Fruit fly (Drosophila melanogaster) whole organism, embryonic: ENCODE measurements around the gene IKKbeta.
A peak's percentile ranks its signal among the peaks of the same experiment; 100 is the strongest.

Experiments
- Atf-2 ChIP-seq: fragments of 200-800 bp; sonication (Bioruptor generic); optimal IDR thresholded peaks from 2 replicates; lab custom pipeline; 2016; ENCODE audit warnings: missing biosample characterization, missing genetic modification characterization
- Bgb ChIP-seq: fragments of 200-800 bp; sonication (Bioruptor generic); IDR thresholded peaks from 2 replicates; pipeline ENCODE4 v1.3.6; 2022; ENCODE audit warnings: missing biosample characterization, missing genetic modification characterization; ENCODE audit not compliant: partially characterized antibody
- CG1024 ChIP-seq: fragments of 200-800 bp; sonication (Bioruptor generic); IDR thresholded peaks from 2 replicates; pipeline ENCODE4 v1.3.6; 2022; ENCODE audit warnings: missing biosample characterization, missing genetic modification characterization
- CG12659 ChIP-seq: fragments of 200-800 bp; sonication (Bioruptor generic); optimal IDR thresholded peaks from 3 replicates; lab custom pipeline; 2017; ENCODE audit warnings: mild to moderate bottlenecking, missing biosample characterization, missing genetic modification reagents, missing genetic modification characterization
- CG13123 ChIP-seq: fragments of 200-800 bp; sonication (Bioruptor generic); optimal IDR thresholded peaks from 2 replicates; lab custom pipeline; 2016; ENCODE audit warnings: missing biosample characterization, missing genetic modification characterization
- CG1602 ChIP-seq: fragments of 200-800 bp; sonication (Bioruptor generic); optimal IDR thresholded peaks from 3 replicates; lab custom pipeline; 2016; ENCODE audit warnings: missing biosample characterization, missing genetic modification characterization
- CG16813 ChIP-seq: fragments of 200-800 bp; sonication (Bioruptor generic); IDR thresholded peaks from 3 replicates; pipeline ENCODE4 v1.3.6; 2022; ENCODE audit warnings: missing biosample characterization, missing genetic modification characterization; ENCODE audit not compliant: partially characterized antibody
- CG17328 ChIP-seq: fragments of 200-800 bp; sonication (Bioruptor generic); IDR thresholded peaks from 2 replicates; pipeline ENCODE4 v1.3.6; 2022; ENCODE audit warnings: missing biosample characterization, missing genetic modification characterization
- CG17912 ChIP-seq: fragments of 200-800 bp; sonication (Bioruptor generic); optimal IDR thresholded peaks from 2 replicates; lab custom pipeline; 2018; ENCODE audit warnings: missing biosample characterization, mild to moderate bottlenecking, missing genetic modification characterization
- CG2116 ChIP-seq: fragments of 200-800 bp; sonication (Bioruptor generic); optimal IDR thresholded peaks from 3 replicates; lab custom pipeline; 2018; ENCODE audit warnings: missing biosample characterization, mild to moderate bottlenecking, missing genetic modification characterization
- CG2199 ChIP-seq: fragments of 200-800 bp; sonication (Bioruptor generic); IDR thresholded peaks from 3 replicates; pipeline ENCODE4 v1.3.6; 2022; ENCODE audit warnings: missing biosample characterization, missing genetic modification characterization
- CG34224 ChIP-seq: fragments of 200-800 bp; sonication (Bioruptor generic); IDR thresholded peaks from 3 replicates; pipeline ENCODE4 v1.3.6; 2022; ENCODE audit warnings: missing biosample characterization, missing genetic modification characterization; ENCODE audit not compliant: partially characterized antibody
- CG7271 ChIP-seq: fragments of 200-800 bp; sonication (Bioruptor generic); optimal IDR thresholded peaks from 2 replicates; lab custom pipeline; 2018; ENCODE audit warnings: missing biosample characterization, mild to moderate bottlenecking, missing genetic modification characterization, moderate library complexity
- CG8359 ChIP-seq: fragments of 200-800 bp; sonication (Bioruptor generic); optimal IDR thresholded peaks from 2 replicates; lab custom pipeline; 2017; ENCODE audit warnings: missing biosample characterization, mild to moderate bottlenecking, missing genetic modification characterization, borderline replicate concordance
- CG9609 ChIP-seq: fragments of 200-800 bp; sonication (Bioruptor generic); optimal IDR thresholded peaks from 3 replicates; lab custom pipeline; 2016; ENCODE audit warnings: missing biosample characterization, missing genetic modification characterization
- Camta ChIP-seq: fragments of 200-800 bp; sonication (Bioruptor generic); optimal IDR thresholded peaks from 2 replicates; lab custom pipeline; 2016; ENCODE audit warnings: missing biosample characterization, missing genetic modification characterization
- Dp ChIP-seq: fragments of 200-800 bp; sonication (Bioruptor generic); optimal IDR thresholded peaks from 2 replicates; lab custom pipeline; 2018; ENCODE audit warnings: missing biosample characterization, mild to moderate bottlenecking, missing genetic modification characterization, moderate library complexity
- Ets97D ChIP-seq: fragments of 200-800 bp; sonication (Bioruptor generic); optimal IDR thresholded peaks from 3 replicates; lab custom pipeline; 2016; ENCODE audit warnings: missing biosample characterization, missing genetic modification characterization
- H15 ChIP-seq: fragments of 200-800 bp; sonication (Bioruptor generic); IDR thresholded peaks from 3 replicates; pipeline ENCODE4 v1.3.6; 2022; ENCODE audit warnings: missing biosample characterization, missing genetic modification characterization
- HLH4C ChIP-seq: fragments of 200-800 bp; sonication (Bioruptor generic); IDR thresholded peaks from 3 replicates; pipeline ENCODE4 v1.3.6; 2022; ENCODE audit warnings: missing biosample characterization, missing genetic modification characterization; ENCODE audit not compliant: partially characterized antibody
- Nf-YB ChIP-seq: fragments of 200-800 bp; sonication (Bioruptor generic); optimal IDR thresholded peaks from 3 replicates; lab custom pipeline; 2019; ENCODE audit warnings: missing biosample characterization, mild to moderate bottlenecking, missing genetic modification characterization, moderate library complexity
- Optix ChIP-seq: fragments of 200-800 bp; sonication (Bioruptor generic); IDR thresholded peaks from 3 replicates; pipeline ENCODE4 v1.3.6; 2022; ENCODE audit warnings: missing biosample characterization, missing genetic modification characterization
- Six4 ChIP-seq: fragments of 200-800 bp; sonication (Bioruptor generic); optimal IDR thresholded peaks from 2 replicates; lab custom pipeline; 2016; ENCODE audit warnings: missing biosample characterization, missing genetic modification characterization
- Xbp1 ChIP-seq: fragments of 200-800 bp; sonication (Bioruptor generic); optimal IDR thresholded peaks from 3 replicates; lab custom pipeline; 2016; ENCODE audit warnings: missing biosample characterization, mild to moderate bottlenecking, missing genetic modification characterization
- br ChIP-seq: fragments of >200 bp; optimal IDR thresholded peaks from 2 replicates; lab custom pipeline; 2017
- cato ChIP-seq: fragments of 200-800 bp; sonication (Bioruptor generic); optimal IDR thresholded peaks from 2 replicates; lab custom pipeline; 2016; ENCODE audit warnings: missing biosample characterization, missing genetic modification characterization, borderline replicate concordance
- dan ChIP-seq: fragments of 200-800 bp; sonication (Bioruptor generic); IDR thresholded peaks from 2 replicates; pipeline ENCODE4 v1.3.6; 2022; ENCODE audit warnings: missing biosample characterization, missing genetic modification characterization
- exex ChIP-seq: fragments of 200-800 bp; sonication (Bioruptor generic); optimal IDR thresholded peaks from 4 replicates; lab custom pipeline; 2018; ENCODE audit warnings: missing biosample characterization, mild to moderate bottlenecking, missing genetic modification characterization, moderate library complexity
- fd102C ChIP-seq: fragments of 200-800 bp; sonication (Bioruptor generic); optimal IDR thresholded peaks from 2 replicates; lab custom pipeline; 2018; ENCODE audit warnings: missing biosample characterization, mild to moderate bottlenecking, missing genetic modification characterization, moderate library complexity
- fd64A ChIP-seq: fragments of 200-800 bp; sonication (Bioruptor generic); optimal IDR thresholded peaks from 3 replicates; lab custom pipeline; 2018; ENCODE audit warnings: missing biosample characterization, mild to moderate bottlenecking, missing genetic modification characterization
- fu2 ChIP-seq: fragments of 200-800 bp; sonication (Bioruptor generic); optimal IDR thresholded peaks from 2 replicates; lab custom pipeline; 2016; ENCODE audit warnings: missing biosample characterization, missing genetic modification characterization
- gem ChIP-seq: fragments of 200-800 bp; sonication (Bioruptor generic); optimal IDR thresholded peaks from 2 replicates; lab custom pipeline; 2019; ENCODE audit warnings: missing biosample characterization, mild to moderate bottlenecking, missing genetic modification characterization, moderate library complexity
- ham ChIP-seq: fragments of 200-800 bp; sonication (Bioruptor generic); IDR thresholded peaks from 2 replicates; pipeline ENCODE4 v1.3.6; 2022; ENCODE audit warnings: missing biosample characterization, missing genetic modification characterization
- klu ChIP-seq: fragments of 200-800 bp; sonication (Bioruptor generic); IDR thresholded peaks from 2 replicates; pipeline ENCODE4 v1.3.6; 2022; ENCODE audit warnings: missing biosample characterization, missing genetic modification characterization
- lmd ChIP-seq: fragments of 200-800 bp; sonication (Bioruptor generic); IDR thresholded peaks from 2 replicates; pipeline ENCODE4 v1.3.6; 2022; ENCODE audit warnings: missing biosample characterization, missing genetic modification characterization
- mam ChIP-seq: fragments of 200-800 bp; sonication (Bioruptor generic); optimal IDR thresholded peaks from 3 replicates; lab custom pipeline; 2016; ENCODE audit warnings: missing biosample characterization, missing genetic modification characterization
- p53 ChIP-seq: fragments of 200-800 bp; sonication (Bioruptor generic); optimal IDR thresholded peaks from 2 replicates; lab custom pipeline; 2016; ENCODE audit warnings: missing biosample characterization, missing genetic modification characterization
- phol ChIP-seq: fragments of 200-800 bp; sonication (Bioruptor generic); optimal IDR thresholded peaks from 3 replicates; lab custom pipeline; 2018; ENCODE audit warnings: missing biosample characterization, mild to moderate bottlenecking, missing genetic modification characterization, moderate library complexity
- schlank ChIP-seq: fragments of 200-800 bp; sonication (Bioruptor generic); optimal IDR thresholded peaks from 2 replicates; lab custom pipeline; 2018; ENCODE audit warnings: missing biosample characterization, mild to moderate bottlenecking, missing genetic modification characterization
- sd ChIP-seq: fragments of 200-800 bp; sonication (Bioruptor generic); optimal IDR thresholded peaks from 3 replicates; lab custom pipeline; 2018; ENCODE audit warnings: missing biosample characterization, mild to moderate bottlenecking, missing genetic modification characterization, moderate library complexity
- sens-2 ChIP-seq: fragments of 200-800 bp; sonication (Bioruptor generic); IDR thresholded peaks from 2 replicates; pipeline ENCODE4 v1.3.6; 2022; ENCODE audit warnings: missing biosample characterization, missing genetic modification characterization
- sr ChIP-seq: fragments of 200-800 bp; sonication (Bioruptor generic); IDR thresholded peaks from 3 replicates; pipeline ENCODE4 v1.3.6; 2022; ENCODE audit warnings: missing biosample characterization, missing genetic modification characterization
- toy ChIP-seq: fragments of 200-800 bp; sonication (Bioruptor generic); IDR thresholded peaks from 2 replicates; pipeline ENCODE4 v1.3.6; 2022; ENCODE audit warnings: missing biosample characterization, missing genetic modification characterization
- ttk ChIP-seq: fragments of 200-800 bp; sonication (Bioruptor generic); IDR thresholded peaks from 2 replicates; pipeline ENCODE4 v2.1.2; 2022; ENCODE audit warnings: missing biosample characterization, missing genetic modification characterization
- wor ChIP-seq: fragments of 200-800 bp; sonication (Bioruptor generic); IDR thresholded peaks from 2 replicates; pipeline ENCODE4 v1.3.6; 2022; ENCODE audit warnings: missing biosample characterization, missing genetic modification characterization
- zen2 ChIP-seq: fragments of 200-800 bp; sonication (Bioruptor generic); IDR thresholded peaks from 3 replicates; pipeline ENCODE4 v1.3.6; 2022; ENCODE audit warnings: missing biosample characterization, missing genetic modification characterization; ENCODE audit not compliant: partially characterized antibody

Gene IKKbeta

DNA sequence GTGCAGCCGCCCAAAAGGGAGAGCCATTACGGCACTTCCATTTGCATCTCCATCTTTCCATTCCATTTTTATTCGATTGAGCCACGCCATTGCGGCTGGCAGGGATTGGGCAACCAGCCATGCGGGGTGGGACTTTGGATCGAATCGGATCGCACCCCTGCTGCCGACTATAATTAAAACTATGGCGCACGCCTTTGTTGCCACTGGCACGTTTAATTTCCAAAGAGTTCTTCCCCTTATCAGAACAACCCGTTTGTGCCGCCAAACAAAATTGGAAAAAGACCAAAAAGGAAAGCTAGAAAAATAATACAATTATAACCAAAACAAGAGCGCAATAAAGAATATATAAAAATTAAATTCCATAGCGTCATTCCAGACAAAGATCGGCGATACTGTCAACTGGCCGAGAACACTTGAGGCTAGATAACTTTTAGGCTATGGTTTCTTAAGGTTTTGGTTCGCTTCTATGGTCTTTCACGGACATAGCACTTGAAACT lies 39.2 kb downstream of the IKKbeta start (continued):
- TF ChIP-seq fu2 (GFP tag; lab: Kevin White, UChicago) (no peak), fd102C (no peak), cato (GFP tag; lab: Kevin White, UChicago) (no peak), br (lab: Kevin White, UChicago) (no peak), zen2 (no peak), dan (no peak), mam (GFP tag; lab: Kevin White, UChicago) (no peak), ttk (GFP tag; lab: Robert Waterston, UW) (peak; percentile 23; the same call in 1 of the 2 replicates), CG8359 (GFP tag; lab: Kevin White, UChicago) (no peak), p53 (no peak), gem (tag; lab: Kevin White, UChicago) (no peak), klu (GFP tag; lab: Robert Waterston, UW) (no peak), CG34224 (GFP tag; lab: Robert Waterston, UW) (no peak), CG1024 (GFP tag; lab: Robert Waterston, UW) (no peak), Dp (GFP tag; lab: Kevin White, UChicago) (no peak), Ets97D (GFP tag; lab: Kevin White, UChicago) (no peak), sr (GFP tag; lab: Robert Waterston, UW) (no peak), fd64A (GFP tag; lab: Kevin White, UChicago) (no peak), toy (GFP tag; lab: Robert Waterston, UW) (no peak), sens-2 (GFP tag; lab: Robert Waterston, UW) (no peak), CG17912 (GFP tag; lab: Kevin White, UChicago) (no peak), CG13123 (GFP tag; lab: Kevin White, UChicago) (no peak), exex (tag; lab: Kevin White, UChicago) (peak; percentile 68), CG9609 (GFP tag; lab: Kevin White, UChicago) (no peak), CG12659 (no peak), CG16813 (GFP tag; lab: Robert Waterston, UW) (no peak), Camta (GFP tag; lab: Kevin White, UChicago) (no peak), CG2116 (no peak), CG17328 (GFP tag; lab: Robert Waterston, UW) (no peak), Xbp1 (GFP tag; lab: Kevin White, UChicago) (no peak), CG7271 (tag; lab: Kevin White, UChicago) (no peak), CG2199 (0 out of 3 replicates have a peak, but pooled peaks have one; percentile 53), CG1602 (GFP tag; lab: Kevin White, UChicago) (no peak), Nf-YB (GFP tag; lab: Kevin White, UChicago) (peak; percentile 95), schlank (tag; lab: Kevin White, UChicago) (no peak), Six4 (no peak), H15 (GFP tag; lab: Robert Waterston, UW) (no peak), wor (GFP tag; lab: Robert Waterston, UW) (no peak), phol (tag; lab: Kevin White, UChicago) (peak; percentile 67), ham (GFP tag; lab: Robert Waterston, UW) (no peak), lmd (GFP tag; lab: Robert Waterston, UW) (no peak), Atf-2 (GFP tag; lab: Kevin White, UChicago) (no peak), Bgb (no peak), Optix (no peak), sd (tag; lab: Kevin White, UChicago) (peak; percentile 65), HLH4C (GFP tag; lab: Robert Waterston, UW) (no peak)
